Fruit fly (Drosophila melanogaster): Measurements from ENCODE around the gene Rfx.

Gene Rfx

dm6 chr3R:10369799-10370198 is 8.1 kb downstream of the Rfx start:
- TF ChIP-seq Rel (GFP tag; optimal IDR thresholded peaks at IDR 0.05) (no peak), Rel (tag; optimal IDR thresholded peaks at IDR 0.05) (no peak), lola (GFP tag; optimal IDR thresholded peaks at IDR 0.05) (no peak), dsf (GFP tag; optimal IDR thresholded peaks at IDR 0.05; ENCODE audit: borderline replicate concordance) (no peak), N (GFP tag; optimal IDR thresholded peaks at IDR 0.05) (no peak), OdsH (GFP tag; optimal IDR thresholded peaks at IDR 0.05) (no peak), tai (GFP tag; optimal IDR thresholded peaks at IDR 0.05) (no peak), sv (GFP tag; optimal IDR thresholded peaks at IDR 0.05) (no peak), usp (GFP tag; optimal IDR thresholded peaks at IDR 0.05) (no peak), CrebA (GFP tag; optimal IDR thresholded peaks at IDR 0.05; ENCODE audit: borderline replicate concordance) (no peak), foxo (GFP tag; optimal IDR thresholded peaks at IDR 0.05) (no peak), Abd-B (GFP tag; optimal IDR thresholded peaks at IDR 0.05) (no peak)

dm6 chr3R:10368251-10368650 is 9.6 kb downstream of the Rfx start:
- no peak for TF ChIP-seq Hnf4 (GFP tag; optimal IDR thresholded peaks at IDR 0.05)
- TF ChIP-seq foxo (GFP tag; optimal IDR thresholded peaks at IDR 0.05) = no peak
- no peak for TF ChIP-seq rgr (GFP tag; optimal IDR thresholded peaks at IDR 0.05)
- no peak for TF ChIP-seq dmrt93B (GFP tag; optimal IDR thresholded peaks at IDR 0.05)
- TF ChIP-seq Dif (GFP tag; optimal IDR thresholded peaks at IDR 0.05; ENCODE audit: partially characterized antibody) = no peak
- no peak for TF ChIP-seq h (GFP tag; optimal IDR thresholded peaks at IDR 0.05)
- TF ChIP-seq usp (GFP tag; optimal IDR thresholded peaks at IDR 0.05) = no peak
- TF ChIP-seq br (GFP tag; optimal IDR thresholded peaks at IDR 0.05) = no peak
- no peak for TF ChIP-seq N (GFP tag; optimal IDR thresholded peaks at IDR 0.05)
- TF ChIP-seq lola (GFP tag; optimal IDR thresholded peaks at IDR 0.05) = no peak
- TF ChIP-seq Hr78 (GFP tag; optimal IDR thresholded peaks at IDR 0.05) = no peak
- no peak for TF ChIP-seq Hr83 (GFP tag; optimal IDR thresholded peaks at IDR 0.05; ENCODE audit: poor library complexity, severe bottlenecking)
- no peak for TF ChIP-seq dsf (GFP tag; optimal IDR thresholded peaks at IDR 0.05; ENCODE audit: borderline replicate concordance)
- TF ChIP-seq Dfd (GFP tag; optimal IDR thresholded peaks at IDR 0.05) = no peak
- TF ChIP-seq Jra (GFP tag; optimal IDR thresholded peaks at IDR 0.05) = no peak
- no peak for TF ChIP-seq HLH106 (tag; optimal IDR thresholded peaks at IDR 0.05)

- TF ChIP-seq Jra (GFP tag; optimal IDR thresholded peaks at IDR 0.05) = no peak
- no peak for TF ChIP-seq Dfd (GFP tag; optimal IDR thresholded peaks at IDR 0.05)
- TF ChIP-seq h (GFP tag; optimal IDR thresholded peaks at IDR 0.05) = no peak
- no peak for TF ChIP-seq usp (GFP tag; optimal IDR thresholded peaks at IDR 0.05)
- no peak for TF ChIP-seq Sp1 (GFP tag; optimal IDR thresholded peaks at IDR 0.05)
- TF ChIP-seq woc (GFP tag; optimal IDR thresholded peaks at IDR 0.05) = no peak
- TF ChIP-seq Myc (optimal IDR thresholded peaks at IDR 0.05) = no peak
- no peak for TF ChIP-seq Hr78 (GFP tag; optimal IDR thresholded peaks at IDR 0.05)
- no peak for TF ChIP-seq GATAd (GFP tag; optimal IDR thresholded peaks at IDR 0.05)
- no peak for TF ChIP-seq fru (GFP tag; optimal IDR thresholded peaks at IDR 0.05)
- no peak for TF ChIP-seq Dif (GFP tag; optimal IDR thresholded peaks at IDR 0.05; ENCODE audit: partially characterized antibody)
- TF ChIP-seq tai (GFP tag; optimal IDR thresholded peaks at IDR 0.05) = no peak
- TF ChIP-seq Hnf4 (GFP tag; optimal IDR thresholded peaks at IDR 0.05) = no peak
- TF ChIP-seq sage (GFP tag; optimal IDR thresholded peaks at IDR 0.05) = no peak
- TF ChIP-seq dmrt93B (GFP tag; optimal IDR thresholded peaks at IDR 0.05) = no peak
- no peak for TF ChIP-seq dsf (GFP tag; optimal IDR thresholded peaks at IDR 0.05; ENCODE audit: borderline replicate concordance)
- TF ChIP-seq dl (GFP tag; optimal IDR thresholded peaks at IDR 0.05; ENCODE audit: insufficient read depth in 1 of 2, partially characterized antibody in 2 of 2) = no peak
- no peak for TF ChIP-seq br (GFP tag; optimal IDR thresholded peaks at IDR 0.05)
- TF ChIP-seq N (GFP tag; optimal IDR thresholded peaks at IDR 0.05) = no peak
- no peak for TF ChIP-seq ey (GFP tag; optimal IDR thresholded peaks at IDR 0.05)
Observed at dm6 chr3R:10364287-10364686, 13.6 kb downstream of the Rfx start.

- TF ChIP-seq Dif (GFP tag; optimal IDR thresholded peaks at IDR 0.05; ENCODE audit: partially characterized antibody) = peak; percentile 5
- no peak for TF ChIP-seq rgr (GFP tag; optimal IDR thresholded peaks at IDR 0.05)
Observed at dm6 chr3R:10357364-10357676, 20.5 kb downstream of the Rfx start.

dm6 chr3R:10356563-10357363 is 21.1 kb downstream of the Rfx start:
- peak; percentile 32 for TF ChIP-seq CrebA (GFP tag; optimal IDR thresholded peaks at IDR 0.05; ENCODE audit: borderline replicate concordance)
- TF ChIP-seq CG32264 (GFP tag; optimal IDR thresholded peaks at IDR 0.05) = peak; percentile 54
- peak; percentile 66 for TF ChIP-seq dsf (GFP tag; optimal IDR thresholded peaks at IDR 0.05; ENCODE audit: borderline replicate concordance)
- no peak for TF ChIP-seq Myc (optimal IDR thresholded peaks at IDR 0.05)
- TF ChIP-seq h (GFP tag; optimal IDR thresholded peaks at IDR 0.05) = peak; percentile 95
- peak; percentile 87 for TF ChIP-seq sage (GFP tag; optimal IDR thresholded peaks at IDR 0.05)
- peak; percentile 89 for TF ChIP-seq Rel (GFP tag; optimal IDR thresholded peaks at IDR 0.05)
- TF ChIP-seq Rel (tag; optimal IDR thresholded peaks at IDR 0.05) = peak; percentile 75
- no peak for TF ChIP-seq Hr78 (GFP tag; optimal IDR thresholded peaks at IDR 0.05)
- TF ChIP-seq N (GFP tag; optimal IDR thresholded peaks at IDR 0.05) = no peak
- TF ChIP-seq fru (GFP tag; optimal IDR thresholded peaks at IDR 0.05) = peak; percentile 96
- no peak for TF ChIP-seq pan (optimal IDR thresholded peaks at IDR 0.05)
- TF ChIP-seq usp (GFP tag; optimal IDR thresholded peaks at IDR 0.05) = no peak
- TF ChIP-seq ey (GFP tag; optimal IDR thresholded peaks at IDR 0.05) = peak; percentile 95
- TF ChIP-seq sv (GFP tag; optimal IDR thresholded peaks at IDR 0.05) = peak; percentile 86
- TF ChIP-seq HLH106 (tag; optimal IDR thresholded peaks at IDR 0.05) = peak; percentile 94
- peak; percentile 93 for TF ChIP-seq br (GFP tag; optimal IDR thresholded peaks at IDR 0.05)
- no peak for TF ChIP-seq lola (GFP tag; optimal IDR thresholded peaks at IDR 0.05)
- TF ChIP-seq OdsH (GFP tag; optimal IDR thresholded peaks at IDR 0.05) = peak; percentile 94
- TF ChIP-seq dmrt93B (GFP tag; optimal IDR thresholded peaks at IDR 0.05) = peak; percentile 78
- no peak for TF ChIP-seq jim (GFP tag; optimal IDR thresholded peaks at IDR 0.05)
- TF ChIP-seq foxo (GFP tag; optimal IDR thresholded peaks at IDR 0.05) = peak; percentile 43 to 95
- peak; percentile 92 for TF ChIP-seq Hnf4 (GFP tag; optimal IDR thresholded peaks at IDR 0.05)
- TF ChIP-seq Hr83 (GFP tag; optimal IDR thresholded peaks at IDR 0.05; ENCODE audit: poor library complexity, severe bottlenecking) = peak; percentile 8
- TF ChIP-seq Vsx2 (GFP tag; optimal IDR thresholded peaks at IDR 0.05; ENCODE audit: partially characterized antibody) = no peak
- TF ChIP-seq Abd-B (GFP tag; optimal IDR thresholded peaks at IDR 0.05) = no peak
- TF ChIP-seq CG9705 (GFP tag; optimal IDR thresholded peaks at IDR 0.05) = peak; percentile 92

Measured in whole organism, wandering third instar larva.